Fruit fly (Drosophila melanogaster): ENCODE measurements around the gene NSD.

NSD gene

DNA sequence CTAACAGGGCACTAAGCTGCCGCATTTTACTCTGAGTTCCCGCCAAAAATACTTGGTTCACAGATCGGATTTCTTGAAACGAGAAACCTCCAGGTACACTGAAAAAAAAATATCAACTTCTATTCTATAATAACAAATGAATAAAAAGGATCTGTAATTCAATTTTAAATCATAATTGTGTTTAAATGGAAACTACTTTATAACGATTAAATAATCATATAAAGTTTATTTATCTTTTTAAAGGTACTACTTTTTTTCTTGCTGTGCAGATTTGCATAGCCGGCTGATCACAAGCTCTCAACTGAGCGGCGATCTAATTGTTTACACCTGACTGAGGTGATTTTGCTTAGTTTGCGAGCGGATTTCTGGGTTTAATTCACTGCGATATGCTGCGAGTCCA, 49.7 kb upstream of the NSD start (continued):
- no peak for TF ChIP-seq lbe (GFP tag; optimal IDR thresholded peaks at IDR 0.05)
- TF ChIP-seq lab (GFP tag; optimal IDR thresholded peaks at IDR 0.05) = peak; percentile 56
- TF ChIP-seq CG2199 (GFP tag; IDR thresholded peaks at IDR 0.05) = no peak
- no peak for TF ChIP-seq toy (GFP tag; IDR thresholded peaks at IDR 0.05)
- peak; percentile 74 for TF ChIP-seq Sox102F (GFP tag; optimal IDR thresholded peaks at IDR 0.05)
- TF ChIP-seq CG9817 (tag; optimal IDR thresholded peaks at IDR 0.05) = peak; percentile 70
- no peak for TF ChIP-seq CG17912 (GFP tag; optimal IDR thresholded peaks at IDR 0.05)
- peak in 1 of 2 experiments; percentile 76 for TF ChIP-seq eve (GFP tag; optimal IDR thresholded peaks at IDR 0.05)
- TF ChIP-seq CG16815 (GFP tag; optimal IDR thresholded peaks at IDR 0.05) = peak; percentile 40
- TF ChIP-seq corto (GFP tag; optimal IDR thresholded peaks at IDR 0.05) = no peak
- peak; percentile 79 for TF ChIP-seq CG9932 (GFP tag; IDR thresholded peaks at IDR 0.05)
- no peak for TF ChIP-seq Pdp1 (GFP tag; optimal IDR thresholded peaks at IDR 0.05)
- TF ChIP-seq shn (GFP tag; optimal IDR thresholded peaks at IDR 0.05) = no peak
- peak; percentile 51 for TF ChIP-seq Oaz (GFP tag; IDR thresholded peaks at IDR 0.05)
- TF ChIP-seq tin (GFP tag; optimal IDR thresholded peaks at IDR 0.05) = peak; percentile 38
- peak; percentile 44 for TF ChIP-seq Med (GFP tag)
- TF ChIP-seq CG12744 (GFP tag; optimal IDR thresholded peaks at IDR 0.05) = no peak
- peak; percentile 78 for TF ChIP-seq CG17361 (GFP tag; IDR thresholded peaks at IDR 0.05)
- TF ChIP-seq kay (GFP tag; optimal IDR thresholded peaks at IDR 0.05) = no peak
- peak; percentile 81 for TF ChIP-seq Meics (GFP tag; optimal IDR thresholded peaks at IDR 0.05)
- TF ChIP-seq CG2202 (tag; optimal IDR thresholded peaks at IDR 0.05) = peak; percentile 2
- peak; percentile 60; the same call in 2 of the 3 replicates for TF ChIP-seq CG34422 (GFP tag; IDR thresholded peaks at IDR 0.05)
- TF ChIP-seq BtbVII (GFP tag; optimal IDR thresholded peaks at IDR 0.05) = peak; percentile 29
- TF ChIP-seq CG10267 (tag; optimal IDR thresholded peaks at IDR 0.05) = peak; percentile 60
- no peak for TF ChIP-seq jigr1 (GFP tag; IDR thresholded peaks at IDR 0.05)
- TF ChIP-seq CG6254 (GFP tag; optimal IDR thresholded peaks at IDR 0.05) = no peak
- no peak for TF ChIP-seq bowl (GFP tag; IDR thresholded peaks at IDR 0.05)
- no peak for TF ChIP-seq Hr78 (GFP tag; optimal IDR thresholded peaks at IDR 0.05)
- TF ChIP-seq CG2712 (tag; optimal IDR thresholded peaks at IDR 0.05) = peak; percentile 71
- TF ChIP-seq Nf-YC (tag; optimal IDR thresholded peaks at IDR 0.05) = peak; percentile 17
- peak; percentile 59 for TF ChIP-seq CG18619 (GFP tag; optimal IDR thresholded peaks at IDR 0.05)
- no peak for TF ChIP-seq CG1024 (GFP tag; IDR thresholded peaks at IDR 0.05)
- no peak for TF ChIP-seq Hr39 (optimal IDR thresholded peaks at IDR 0.05)
- TF ChIP-seq mam (GFP tag; optimal IDR thresholded peaks at IDR 0.05) = no peak
- TF ChIP-seq fu2 (GFP tag; optimal IDR thresholded peaks at IDR 0.05) = no peak
- TF ChIP-seq CG11695 (GFP tag; IDR thresholded peaks at IDR 0.05) = peak; percentile 74; the same call in 2 of the 3 replicates
- peak; percentile 73 for TF ChIP-seq vvl (GFP tag; IDR thresholded peaks at IDR 0.05)
- no peak for TF ChIP-seq Opbp (GFP tag; IDR thresholded peaks at IDR 0.05; ENCODE audit: partially characterized antibody)
- TF ChIP-seq CG4730 (GFP tag; IDR thresholded peaks at IDR 0.05) = peak; percentile 42
- no peak for TF ChIP-seq CG4282 (GFP tag; optimal IDR thresholded peaks at IDR 0.05)
- TF ChIP-seq Stat92E (GFP tag; optimal IDR thresholded peaks at IDR 0.05) = no peak
- TF ChIP-seq CG11085 (GFP tag; IDR thresholded peaks at IDR 0.05) = 0 out of 2 replicates have a peak, but pooled peaks have one; percentile 50
- peak; percentile 69 for TF ChIP-seq CG10147 (GFP tag; optimal IDR thresholded peaks at IDR 0.05)
- TF ChIP-seq CG7963 (GFP tag; IDR thresholded peaks at IDR 0.05; ENCODE audit: partially characterized antibody) = no peak
- peak; percentile 88 for TF ChIP-seq Atf6 (GFP tag; IDR thresholded peaks at IDR 0.05)
- no peak for TF ChIP-seq chm (GFP tag; IDR thresholded peaks at IDR 0.05)
- TF ChIP-seq Doc3 (GFP tag; IDR thresholded peaks at IDR 0.05; ENCODE audit: partially characterized antibody) = no peak
- TF ChIP-seq hb (GFP tag; IDR thresholded peaks at IDR 0.05; ENCODE audit: partially characterized antibody) = no peak
- peak; percentile 18 for TF ChIP-seq CG2116 (GFP tag; optimal IDR thresholded peaks at IDR 0.05)
- TF ChIP-seq knrl (GFP tag; IDR thresholded peaks at IDR 0.05; ENCODE audit: partially characterized antibody) = no peak
- TF ChIP-seq stwl (tag; optimal IDR thresholded peaks at IDR 0.05) = no peak
